Worm (Caenorhabditis elegans): Measurements from ENCODE around the gene glb-13.

The glb-13 gene

DNA sequence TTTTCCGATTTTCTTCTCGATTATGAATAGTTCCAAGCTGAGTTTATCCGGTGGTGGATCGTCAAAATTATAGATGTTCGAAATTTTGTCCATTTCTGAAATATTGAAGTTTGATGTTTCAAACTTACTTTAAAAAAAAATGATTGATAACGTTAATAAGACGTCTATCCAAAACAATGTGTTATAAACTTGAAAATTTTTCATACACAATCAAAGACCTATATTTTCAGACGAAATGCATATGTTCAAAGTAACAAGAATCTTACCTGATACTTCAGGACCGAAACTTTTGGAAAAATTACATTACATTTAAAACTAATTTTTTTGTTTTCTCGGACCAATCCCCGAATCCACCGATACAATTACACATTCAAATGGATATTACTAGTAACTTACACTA lies 13.2 kb upstream of the glb-13 start, which contains the start of gene nekl-3:
nekl-3 (minus strand) TSS at position 101 of the 400 bp plus-strand sequence.
- no peak for TF ChIP-seq hlh-13 (GFP tag; optimal IDR thresholded peaks at IDR 0.05)
- TF ChIP-seq pha-4 (tag; optimal IDR thresholded peaks at IDR 0.05): no peak
- no peak for TF ChIP-seq C08G9.2 (tag; optimal IDR thresholded peaks at IDR 0.05)
- TF ChIP-seq zip-5 (tag; optimal IDR thresholded peaks at IDR 0.05): no peak
- no peak for TF ChIP-seq npax-4 (tag; optimal IDR thresholded peaks at IDR 0.05)
- TF ChIP-seq K02D7.2 (tag; optimal IDR thresholded peaks at IDR 0.05): no peak
- no peak for TF ChIP-seq ceh-48 (tag; optimal IDR thresholded peaks at IDR 0.05)
- no peak for TF ChIP-seq ceh-9 (tag; optimal IDR thresholded peaks at IDR 0.05)
- TF ChIP-seq F13H6.1 (tag; optimal IDR thresholded peaks at IDR 0.05): no peak

DNA sequence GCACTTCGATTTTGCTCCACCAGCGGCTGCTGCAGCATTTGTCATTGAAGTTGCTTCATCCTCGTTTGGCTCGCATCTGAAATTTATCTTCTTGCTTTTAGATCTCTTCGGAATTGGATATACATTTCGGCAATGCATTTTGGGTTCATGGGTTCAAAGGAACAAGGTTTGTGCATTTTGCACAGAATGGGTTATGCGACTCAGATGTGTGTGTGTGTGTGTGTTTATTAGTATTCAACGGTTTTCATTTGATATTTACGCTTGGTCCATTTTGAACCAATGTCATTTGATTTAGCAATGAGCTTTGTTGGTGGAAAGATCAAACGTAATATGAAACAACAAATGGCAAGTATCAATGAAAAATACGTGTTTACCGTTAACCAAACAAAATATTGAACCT lies 2.4 kb downstream of the glb-13 start:
- no peak for TF ChIP-seq K09A11.1 (tag; optimal IDR thresholded peaks at IDR 0.05; ENCODE audit: insufficient read depth)
- no peak for TF ChIP-seq C08G9.2 (tag; optimal IDR thresholded peaks at IDR 0.05)
- TF ChIP-seq Y22D7AL.16 (tag; optimal IDR thresholded peaks at IDR 0.05): no peak
- no peak for TF ChIP-seq syd-9 (tag; optimal IDR thresholded peaks at IDR 0.05)
- no peak for TF ChIP-seq ahr-1 (tag; optimal IDR thresholded peaks at IDR 0.05)
- TF ChIP-seq dve-1 (tag; optimal IDR thresholded peaks at IDR 0.05): no peak
- TF ChIP-seq eyg-1 (tag; optimal IDR thresholded peaks at IDR 0.05): no peak
- TF ChIP-seq pha-4 (tag; optimal IDR thresholded peaks at IDR 0.05): no peak

DNA sequence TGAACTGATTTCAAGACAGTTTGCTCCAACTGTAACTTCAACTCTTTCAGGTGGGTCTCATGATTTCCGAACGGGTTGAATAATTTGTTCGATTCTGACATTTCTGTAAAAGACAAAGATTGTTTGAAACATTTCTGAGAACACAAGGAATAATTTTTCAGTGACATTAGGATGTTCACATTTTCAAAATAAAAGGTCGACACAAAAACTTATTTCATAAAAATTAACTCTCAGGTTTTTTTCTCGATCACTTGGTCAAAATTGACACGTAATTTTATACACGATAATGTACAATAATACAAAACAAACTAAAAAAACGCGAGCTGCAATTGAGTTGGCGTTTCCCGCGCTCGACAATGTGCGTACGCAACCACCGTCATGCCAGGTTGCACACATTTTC lies 6.9 kb downstream of the glb-13 start, which contains the start of gene rif-1.2:
rif-1.2 (minus strand) TSS at position 101 of the 400 bp plus-strand sequence.
- TF ChIP-seq lim-6 (tag; optimal IDR thresholded peaks at IDR 0.05) (no peak), fkh-10 (GFP tag; optimal IDR thresholded peaks at IDR 0.05) (no peak), unc-3 (GFP tag; conservative IDR thresholded peaks at IDR 0.05) (no peak), unc-3 (tag; optimal IDR thresholded peaks at IDR 0.05) (no peak), hlh-6 (tag; optimal IDR thresholded peaks at IDR 0.05) (no peak), dmd-4 (tag; optimal IDR thresholded peaks at IDR 0.05; ENCODE audit: borderline replicate concordance) (no peak), K09A11.1 (tag; optimal IDR thresholded peaks at IDR 0.05; ENCODE audit: insufficient read depth) (no peak), pax-1 (tag; optimal IDR thresholded peaks at IDR 0.05) (no peak), T23F11.4 (GFP tag; optimal IDR thresholded peaks at IDR 0.05) (no peak), dve-1 (tag; optimal IDR thresholded peaks at IDR 0.05) (no peak), ceh-24 (tag; optimal IDR thresholded peaks at IDR 0.05) (no peak), ceh-34 (tag; optimal IDR thresholded peaks at IDR 0.05) (no peak), tbx-7 (tag; optimal IDR thresholded peaks at IDR 0.05) (no peak)

DNA sequence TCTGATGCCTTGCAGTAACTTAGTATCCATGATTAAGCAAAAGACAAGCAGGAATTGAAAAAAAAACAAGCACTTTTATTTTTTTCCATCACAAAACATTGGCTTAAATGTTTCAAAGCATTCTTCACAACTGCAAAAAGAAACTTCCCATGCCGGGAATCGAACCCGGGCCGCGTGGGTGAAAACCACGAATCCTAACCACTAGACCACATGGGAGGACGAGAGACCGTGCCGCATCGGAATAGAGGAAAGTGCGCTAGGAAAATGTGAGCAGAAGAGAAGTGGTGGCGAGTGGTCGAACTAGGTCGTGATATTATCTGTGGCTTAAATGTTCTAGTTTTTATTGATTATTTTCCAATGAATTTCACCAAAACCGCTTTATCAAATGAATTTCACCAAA lies 10.7 kb downstream of the glb-13 start:
- TF ChIP-seq unc-3 (GFP tag; conservative IDR thresholded peaks at IDR 0.05) (no peak), unc-3 (tag; optimal IDR thresholded peaks at IDR 0.05) (peak; percentile 34), ceh-9 (tag; optimal IDR thresholded peaks at IDR 0.05) (no peak), ceh-24 (tag; optimal IDR thresholded peaks at IDR 0.05) (no peak), fax-1 (tag; optimal IDR thresholded peaks at IDR 0.05) (peak; percentile 1), ceh-22 (tag; optimal IDR thresholded peaks at IDR 0.05) (no peak), elt-2 (tag; optimal IDR thresholded peaks at IDR 0.05) (peak; percentile 67), ceh-30 (tag; optimal IDR thresholded peaks at IDR 0.05) (no peak), hlh-15 (tag; optimal IDR thresholded peaks at IDR 0.05) (no peak), C38D4.7 (GFP tag; optimal IDR thresholded peaks at IDR 0.05) (peak; percentile 20), fkh-6 (tag; optimal IDR thresholded peaks at IDR 0.05) (no peak), ztf-16 (tag; optimal IDR thresholded peaks at IDR 0.05) (no peak), nhr-11 (tag; optimal IDR thresholded peaks at IDR 0.05) (no peak), ceh-31 (tag; optimal IDR thresholded peaks at IDR 0.05) (no peak), pag-3 (tag; optimal IDR thresholded peaks at IDR 0.05; ENCODE audit: borderline replicate concordance) (no peak), unc-55 (GFP tag; optimal IDR thresholded peaks at IDR 0.05) (no peak), unc-86 (tag; optimal IDR thresholded peaks at IDR 0.05) (no peak), lin-11 (tag; optimal IDR thresholded peaks at IDR 0.05) (peak; percentile 47), che-1 (tag; optimal IDR thresholded peaks at IDR 0.05) (peak; percentile 56), dve-1 (tag; optimal IDR thresholded peaks at IDR 0.05) (no peak), hlh-8 (tag; optimal IDR thresholded peaks at IDR 0.05) (no peak), ahr-1 (tag; optimal IDR thresholded peaks at IDR 0.05) (peak; percentile 18), gmeb-2 (tag; optimal IDR thresholded peaks at IDR 0.05) (peak; percentile 46), mec-3 (tag; optimal IDR thresholded peaks at IDR 0.05; ENCODE audit: borderline replicate concordance) (no peak), sdc-2 (tag; optimal IDR thresholded peaks at IDR 0.05) (peak; percentile 92), K02D7.2 (tag; optimal IDR thresholded peaks at IDR 0.05) (peak; percentile 26), ceh-6 (GFP tag; optimal IDR thresholded peaks at IDR 0.05) (peak; percentile 71), pat-9 (tag; optimal IDR thresholded peaks at IDR 0.05) (peak; percentile 66), pax-1 (tag; optimal IDR thresholded peaks at IDR 0.05) (no peak)
